Fruit fly (Drosophila melanogaster) whole organism, pupa: ENCODE data around the gene trio.

ENCODE experiments used
- CG15710 ChIP-seq: fragments of 200-800 bp; sonication (Bioruptor generic); optimal IDR thresholded peaks from 2 replicates; lab custom pipeline; 2018; ENCODE audit warnings: missing biosample characterization, mild to moderate bottlenecking, missing genetic modification characterization, moderate library complexity
- CG32121 ChIP-seq: fragments of 200-800 bp; sonication (Bioruptor generic); IDR thresholded peaks from 2 replicates; pipeline ENCODE4 v1.3.6; 2022; ENCODE audit warnings: missing biosample characterization, missing genetic modification characterization
- EcR ChIP-seq: fragments of 200-800 bp; sonication (Bioruptor generic); optimal IDR thresholded peaks from 3 replicates; lab custom pipeline; 2019; ENCODE audit warnings: missing biosample characterization, missing genetic modification characterization, mild to moderate bottlenecking, moderate library complexity, missing genetic modification reagents
- gl ChIP-seq: fragments of 200-800 bp; sonication (Bioruptor generic); optimal IDR thresholded peaks from 2 replicates; lab custom pipeline; 2018; ENCODE audit warnings: missing biosample characterization, mild to moderate bottlenecking, missing genetic modification characterization
- rn ChIP-seq: fragments of 200-800 bp; sonication (Bioruptor generic); IDR thresholded peaks from 2 replicates; pipeline ENCODE4 v1.3.6; 2022; ENCODE audit warnings: missing biosample characterization, missing genetic modification characterization

DNA sequence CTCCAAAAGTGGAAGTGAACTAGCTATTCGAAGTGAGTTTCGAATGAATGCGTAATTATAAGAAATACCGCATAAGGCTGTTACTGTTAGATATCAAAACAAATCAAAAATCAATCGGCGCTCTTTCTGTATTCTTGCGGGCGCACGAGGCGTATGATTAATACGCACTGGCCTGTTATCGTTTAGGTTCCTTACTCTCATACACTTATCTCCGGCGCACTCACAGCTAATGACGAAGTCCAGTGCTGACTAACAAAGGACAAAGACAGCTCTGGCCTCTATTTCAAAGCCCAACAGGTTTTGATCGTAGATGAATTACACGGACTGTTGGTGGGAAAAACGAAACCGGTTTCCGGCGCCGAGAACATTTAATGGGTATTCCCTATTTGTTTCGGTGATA, 28.8 kb downstream of the trio start:
- TF ChIP-seq EcR (GFP tag; lab: Kevin White, UChicago) (no peak), gl (no peak), rn (GFP tag; lab: Robert Waterston, UW) (no peak), CG15710 (no peak), CG32121 (GFP tag; lab: Robert Waterston, UW) (no peak)
